Worm (Caenorhabditis elegans): ENCODE data around the gene Y32H12A.8.

- TF ChIP-seq nhr-11 (tag; optimal IDR thresholded peaks at IDR 0.05) (no peak), elt-3 (tag; optimal IDR thresholded peaks at IDR 0.05) (no peak), nhr-77 (tag; optimal IDR thresholded peaks at IDR 0.05) (no peak), ztf-11 (tag; optimal IDR thresholded peaks at IDR 0.05) (no peak), ceh-82 (tag; optimal IDR thresholded peaks at IDR 0.05) (no peak)
Measured at ce11 chrIII:5407060-5407459, 1.2 kb upstream of the Y32H12A.8 start.
